Fruit fly (Drosophila melanogaster): Measurements from ENCODE around the gene mIF2.

Gene mIF2

DNA sequence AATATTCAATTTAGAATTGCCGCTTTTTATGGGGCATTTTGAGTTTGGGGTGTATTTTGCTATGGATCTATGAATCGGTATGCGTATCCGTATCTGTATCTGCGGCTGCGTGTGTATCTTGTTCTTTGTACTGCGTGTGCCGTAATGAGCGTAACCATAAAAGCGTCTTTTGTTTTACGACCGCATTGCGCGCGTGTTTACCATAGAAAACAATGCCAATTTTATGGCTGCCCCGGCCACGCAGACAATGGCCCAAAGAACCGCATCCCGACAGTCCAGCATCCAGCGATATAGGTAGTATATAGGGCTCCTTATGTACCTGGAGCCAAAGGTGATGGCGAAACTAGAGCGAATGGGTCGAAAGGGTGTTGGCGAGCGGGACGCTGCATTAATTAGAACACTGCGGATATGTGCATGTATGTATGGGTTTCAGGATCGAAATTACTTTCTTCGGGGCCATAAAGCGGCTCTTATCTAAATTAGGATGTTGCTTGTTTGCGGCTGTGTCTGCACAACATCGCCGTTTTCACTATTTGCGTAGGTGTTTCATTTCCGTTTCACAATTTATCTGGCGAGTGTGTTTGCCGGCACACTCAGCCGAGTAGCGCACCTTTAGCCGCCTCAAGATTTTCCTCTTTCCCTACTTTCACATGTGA, 43.9 kb upstream of the mIF2 start:
- TF ChIP-seq D (optimal IDR thresholded peaks at IDR 0.05), result peak; percentile 10
- no peak for TF ChIP-seq D (GFP tag; optimal IDR thresholded peaks at IDR 0.05)
- no peak for TF ChIP-seq CG3838 (GFP tag; optimal IDR thresholded peaks at IDR 0.05)
- no peak for TF ChIP-seq CG1832 (GFP tag; optimal IDR thresholded peaks at IDR 0.05)
- TF ChIP-seq dan (GFP tag; IDR thresholded peaks at IDR 0.05), result no peak
- no peak for TF ChIP-seq Antp (GFP tag; optimal IDR thresholded peaks at IDR 0.05)
- peak; percentile 7 for TF ChIP-seq CG1603 (tag; optimal IDR thresholded peaks at IDR 0.05)
- TF ChIP-seq fd96Cb (tag; optimal IDR thresholded peaks at IDR 0.05), result no peak
- TF ChIP-seq nom (GFP tag; optimal IDR thresholded peaks at IDR 0.05), result no peak
- peak; percentile 90 for TF ChIP-seq cad (GFP tag; optimal IDR thresholded peaks at IDR 0.05)
- no peak for TF ChIP-seq lab (GFP tag; optimal IDR thresholded peaks at IDR 0.05)
- no peak for TF ChIP-seq z (GFP tag; IDR thresholded peaks at IDR 0.05)
- peak; percentile 64 for TF ChIP-seq Med (GFP tag)
- no peak for TF ChIP-seq Sox102F (GFP tag; optimal IDR thresholded peaks at IDR 0.05)
- peak; percentile 16; the same call in 1 of the 2 replicates for TF ChIP-seq Rfx (GFP tag; IDR thresholded peaks at IDR 0.05)
- TF ChIP-seq row (GFP tag; IDR thresholded peaks at IDR 0.05), result no peak
- TF ChIP-seq CG8290 (GFP tag; optimal IDR thresholded peaks at IDR 0.05), result no peak
- TF ChIP-seq CG8290 (tag; optimal IDR thresholded peaks at IDR 0.05), result peak in 1 of 2 experiments; percentile 59
- TF ChIP-seq lov (optimal IDR thresholded peaks at IDR 0.05), result no peak
- TF ChIP-seq lov (GFP tag; IDR thresholded peaks at IDR 0.05), result 0 out of 3 replicates have a peak, but pooled peaks have one; percentile 38
- no peak for TF ChIP-seq CG32772 (GFP tag; IDR thresholded peaks at IDR 0.05)
- TF ChIP-seq CG7745 (tag; optimal IDR thresholded peaks at IDR 0.05), result no peak
- no peak for TF ChIP-seq CG10209 (GFP tag; optimal IDR thresholded peaks at IDR 0.05)
- TF ChIP-seq CG17568 (GFP tag; optimal IDR thresholded peaks at IDR 0.05), result no peak
- peak in 1 of 2 experiments; percentile 51 for TF ChIP-seq tll (GFP tag; optimal IDR thresholded peaks at IDR 0.05)
- peak; percentile 56 for TF ChIP-seq CG15479 (GFP tag; optimal IDR thresholded peaks at IDR 0.05)
- no peak for TF ChIP-seq CG13287 (GFP tag; IDR thresholded peaks at IDR 0.05; ENCODE audit: partially characterized antibody)
- no peak for TF ChIP-seq HmgZ (tag; optimal IDR thresholded peaks at IDR 0.05)
- TF ChIP-seq CG2678 (tag; optimal IDR thresholded peaks at IDR 0.05), result peak; percentile 17
- TF ChIP-seq Sry-δ (GFP tag; optimal IDR thresholded peaks at IDR 0.05), result no peak
- TF ChIP-seq ato (GFP tag; IDR thresholded peaks at IDR 0.05; ENCODE audit: partially characterized antibody), result no peak
- TF ChIP-seq Atf6 (GFP tag; IDR thresholded peaks at IDR 0.05), result 0 out of 2 replicates have a peak, but pooled peaks have one; percentile 15
- TF ChIP-seq CG18599 (GFP tag; optimal IDR thresholded peaks at IDR 0.05), result no peak
- no peak for TF ChIP-seq Kr (GFP tag; optimal IDR thresholded peaks at IDR 0.05)
- TF ChIP-seq Hmr (GFP tag; optimal IDR thresholded peaks at IDR 0.05), result peak; percentile 6
- TF ChIP-seq CG11696 (GFP tag; IDR thresholded peaks at IDR 0.05), result no peak
- TF ChIP-seq prd (optimal IDR thresholded peaks at IDR 0.05), result no peak
- 0 out of 3 replicates have a peak, but pooled peaks have one; percentile 16 for TF ChIP-seq prd (GFP tag; IDR thresholded peaks at IDR 0.05)
- no peak for TF ChIP-seq Lpt (GFP tag; optimal IDR thresholded peaks at IDR 0.05)
- TF ChIP-seq Chrac-16 (GFP tag; optimal IDR thresholded peaks at IDR 0.05), result no peak
- no peak for TF ChIP-seq Oaz (GFP tag; IDR thresholded peaks at IDR 0.05)
- TF ChIP-seq Dfd (GFP tag; optimal IDR thresholded peaks at IDR 0.05), result no peak
- peak; percentile 31 for TF ChIP-seq CG12071 (GFP tag; optimal IDR thresholded peaks at IDR 0.05)
- peak; percentile 70 for TF ChIP-seq zen (tag; optimal IDR thresholded peaks at IDR 0.05)
- no peak for TF ChIP-seq Dip2 (GFP tag; IDR thresholded peaks at IDR 0.05)
- peak; percentile 15; the same call in 1 of the 2 replicates for TF ChIP-seq Xrp1 (GFP tag; IDR thresholded peaks at IDR 0.05)
- TF ChIP-seq schlank (tag; optimal IDR thresholded peaks at IDR 0.05), result peak; percentile 26
- TF ChIP-seq CG3726 (GFP tag; IDR thresholded peaks at IDR 0.05), result no peak
- no peak for TF ChIP-seq gfzf (GFP tag; optimal IDR thresholded peaks at IDR 0.05)
- TF ChIP-seq CG14441 (GFP tag; IDR thresholded peaks at IDR 0.05), result no peak

Data from whole organism, embryonic.